Fruit fly (Drosophila melanogaster) whole organism, pupa: ENCODE results near the gene Cp7Fc.

Experiments
- CG12605 ChIP-seq: fragments of 200-800 bp; sonication (Bioruptor generic); IDR thresholded peaks from 2 replicates; pipeline ENCODE4 v1.3.6; 2022; ENCODE audit warnings: missing biosample characterization, missing genetic modification characterization
- CG13204 ChIP-seq: fragments of 200-800 bp; sonication (Bioruptor generic); optimal IDR thresholded peaks from 2 replicates; lab custom pipeline; 2018; ENCODE audit warnings: missing biosample characterization, mild to moderate bottlenecking, missing genetic modification characterization, moderate library complexity
- CG15710 ChIP-seq: fragments of 200-800 bp; sonication (Bioruptor generic); optimal IDR thresholded peaks from 2 replicates; lab custom pipeline; 2018; ENCODE audit warnings: missing biosample characterization, mild to moderate bottlenecking, missing genetic modification characterization, moderate library complexity
- CG9948 ChIP-seq: fragments of 200-800 bp; sonication (Bioruptor generic); optimal IDR thresholded peaks from 2 replicates; lab custom pipeline; 2018; ENCODE audit warnings: missing biosample characterization, mild to moderate bottlenecking, missing genetic modification characterization, moderate library complexity
- D1 ChIP-seq: fragments of 200-800 bp; sonication (Bioruptor generic); optimal IDR thresholded peaks from 2 replicates; lab custom pipeline; 2018; ENCODE audit warnings: missing biosample characterization, mild to moderate bottlenecking, missing genetic modification characterization, moderate library complexity
- EcR ChIP-seq: fragments of 200-800 bp; sonication (Bioruptor generic); optimal IDR thresholded peaks from 3 replicates; lab custom pipeline; 2019; ENCODE audit warnings: missing biosample characterization, missing genetic modification characterization, mild to moderate bottlenecking, moderate library complexity, missing genetic modification reagents
- Ets98B ChIP-seq: fragments of 200-800 bp; sonication (Bioruptor generic); IDR thresholded peaks from 2 replicates; pipeline ENCODE4 v1.3.6; 2022; ENCODE audit warnings: missing biosample characterization, missing genetic modification characterization
- Pif1A ChIP-seq: fragments of 200-800 bp; sonication (Bioruptor generic); optimal IDR thresholded peaks from 3 replicates; lab custom pipeline; 2016; ENCODE audit warnings: missing biosample characterization, missing genetic modification characterization
- Pif1B ChIP-seq: fragments of 200-800 bp; sonication (Bioruptor generic); optimal IDR thresholded peaks from 3 replicates; lab custom pipeline; 2016; ENCODE audit warnings: missing biosample characterization, missing genetic modification characterization
- gl ChIP-seq: fragments of 200-800 bp; sonication (Bioruptor generic); optimal IDR thresholded peaks from 2 replicates; lab custom pipeline; 2018; ENCODE audit warnings: missing biosample characterization, mild to moderate bottlenecking, missing genetic modification characterization

- TF ChIP-seq EcR (GFP tag; lab: Kevin White, UChicago) (no peak), Pif1B (GFP tag; lab: Kevin White, UChicago) (no peak), gl (tag; lab: Kevin White, UChicago) (no peak), D1 (tag; lab: Kevin White, UChicago) (no peak), Ets98B (GFP tag; lab: Robert Waterston, UW) (no peak), Pif1A (GFP tag; lab: Kevin White, UChicago) (no peak), CG13204 (no peak), CG15710 (tag; lab: Kevin White, UChicago) (no peak), CG9948 (tag; lab: Kevin White, UChicago) (no peak), CG12605 (GFP tag; lab: Robert Waterston, UW) (no peak)
Observed at dm6 chrX:8505023-8505604, 28.2 kb downstream of the Cp7Fc start.
